Worm (Caenorhabditis elegans) whole organism, young adult: Measurements from ENCODE around the gene mtm-5.

Source experiments
- B0019.2 ChIP-seq: fragments of 200-800 bp; sonication (Bioruptor generic); conservative IDR thresholded peaks from 2 replicates; pipeline ENCODE4 v1.3.6; 2022; ENCODE audit warnings: missing genetic modification reagents, missing genetic modification characterization, missing compliant biosample characterization
- B0035.1 ChIP-seq: sonication (generic microtip); optimal IDR thresholded peaks from 2 replicates; lab custom pipeline; 2016; ENCODE audit warnings: missing genetic modification characterization, mild to moderate bottlenecking, missing compliant biosample characterization, missing genotype, missing genetic modification reagents
- B0261.1 ChIP-seq: sonication (generic microtip); optimal IDR thresholded peaks from 2 replicates; lab custom pipeline; 2016; ENCODE audit warnings: mild to moderate bottlenecking, missing genetic modification characterization, moderate library complexity, missing compliant biosample characterization
- C06A6.2 ChIP-seq: fragments of 200-800 bp; sonication (Bioruptor generic); conservative IDR thresholded peaks from 2 replicates; pipeline ENCODE4 v1.3.6; 2022; ENCODE audit warnings: missing genetic modification characterization, missing compliant biosample characterization
- F22D6.2 ChIP-seq: sonication (generic microtip); optimal IDR thresholded peaks from 2 replicates; lab custom pipeline; 2016; ENCODE audit warnings: mild to moderate bottlenecking, missing genetic modification characterization, missing compliant biosample characterization
- F33H1.4 ChIP-seq: fragments of 200-800 bp; sonication (Bioruptor generic); IDR thresholded peaks from 2 replicates; pipeline ENCODE4 v1.3.6; 2022; ENCODE audit warnings: missing genetic modification reagents, missing genetic modification characterization, missing compliant biosample characterization
- F39B2.1 ChIP-seq: fragments of 200-800 bp; sonication (Bioruptor generic); IDR thresholded peaks from 2 replicates; pipeline ENCODE4 v1.3.6; 2022; ENCODE audit warnings: missing genetic modification reagents, missing genetic modification characterization, missing compliant biosample characterization
- F52B5.7 ChIP-seq: sonication (generic microtip); optimal IDR thresholded peaks from 2 replicates; lab custom pipeline; 2016; ENCODE audit warnings: mild to moderate bottlenecking, missing genetic modification characterization, missing compliant biosample characterization
- F55B11.4 ChIP-seq: sonication (generic microtip); optimal IDR thresholded peaks from 2 replicates; lab custom pipeline; 2016; ENCODE audit warnings: missing compliant biosample characterization, missing genetic modification characterization, borderline replicate concordance; ENCODE audit not compliant: insufficient read depth
- K11D2.4 ChIP-seq: fragments of 200-800 bp; sonication (Bioruptor generic); IDR thresholded peaks from 2 replicates; pipeline ENCODE4 v1.3.6; 2022; ENCODE audit warnings: missing genetic modification reagents, missing genetic modification characterization, missing compliant biosample characterization
- T26A5.8 ChIP-seq: sonication (generic microtip); optimal IDR thresholded peaks from 2 replicates; lab custom pipeline; 2016; ENCODE audit warnings: missing genetic modification characterization, missing compliant biosample characterization
- Y53G8AR.9 ChIP-seq: fragments of 200-800 bp; sonication (Bioruptor generic); conservative IDR thresholded peaks from 2 replicates; pipeline ENCODE4 v1.3.6; 2022; ENCODE audit warnings: missing genetic modification reagents, missing genetic modification characterization, missing compliant biosample characterization
- aptf-2 ChIP-seq: fragments of 200-800 bp; sonication (Bioruptor generic); conservative IDR thresholded peaks from 2 replicates; pipeline ENCODE4 v1.3.6; 2022; ENCODE audit warnings: missing genetic modification reagents, missing genetic modification characterization, missing compliant biosample characterization
- atf-7 ChIP-seq: sonication (generic microtip); optimal IDR thresholded peaks from 2 replicates; lab custom pipeline; 2017; ENCODE audit warnings: mild to moderate bottlenecking, missing genetic modification characterization, missing compliant biosample characterization
- attf-5 ChIP-seq: fragments of 200-800 bp; sonication (Bioruptor generic); optimal IDR thresholded peaks from 2 replicates; lab custom pipeline; 2018; ENCODE audit warnings: mild to moderate bottlenecking, missing genetic modification characterization, missing compliant biosample characterization
- cebp-1 ChIP-seq, 2 experiments: fragments of 200-800 bp in 1 of 2; sonication (Bioruptor generic) in 1 of 2; sonication (generic microtip) in 1 of 2; IDR thresholded peaks in 1 of 2; optimal IDR thresholded peaks in 1 of 2; 2 replicates each; pipeline versions ENCODE4 v1.3.6 to Lab custom; 2017 to 2022; ENCODE audit warnings: missing compliant biosample characterization in 2 of 2, missing genetic modification characterization in 2 of 2, mild to moderate bottlenecking in 1 of 2, missing genetic modification reagents in 1 of 2, moderate library complexity in 1 of 2
- ceh-100 ChIP-seq: fragments of 200-800 bp; sonication (Bioruptor generic); IDR thresholded peaks from 2 replicates; pipeline ENCODE4 v1.3.6; 2022; ENCODE audit warnings: missing genetic modification reagents, missing genetic modification characterization, missing compliant biosample characterization
- ceh-40 ChIP-seq: fragments of 200-800 bp; sonication (Bioruptor generic); IDR thresholded peaks from 2 replicates; pipeline ENCODE4 v1.3.6; 2022; ENCODE audit warnings: missing genetic modification characterization, missing compliant biosample characterization
- ceh-79 ChIP-seq: sonication (generic microtip); optimal IDR thresholded peaks from 2 replicates; lab custom pipeline; 2017; ENCODE audit warnings: mild to moderate bottlenecking, missing genetic modification characterization, missing compliant biosample characterization
- die-1 ChIP-seq: sonication (generic microtip); optimal IDR thresholded peaks from 2 replicates; lab custom pipeline; 2016; ENCODE audit warnings: missing genotype, mild to moderate bottlenecking, missing genetic modification characterization, missing compliant biosample characterization
- dox-1 ChIP-seq: fragments of 200-800 bp; sonication (Bioruptor generic); IDR thresholded peaks from 2 replicates; pipeline ENCODE4 v1.3.6; 2022; ENCODE audit warnings: missing genetic modification reagents, missing genetic modification characterization, missing compliant biosample characterization
- ekl-4 ChIP-seq: fragments of 200-800 bp; sonication (Bioruptor generic); IDR thresholded peaks from 2 replicates; pipeline ENCODE4 v1.3.6; 2022; ENCODE audit warnings: missing genetic modification reagents, missing genetic modification characterization, missing compliant biosample characterization
- ets-4 ChIP-seq: fragments of 200-800 bp; sonication (Bioruptor generic); optimal IDR thresholded peaks from 2 replicates; lab custom pipeline; 2018; ENCODE audit warnings: mild to moderate bottlenecking, missing genetic modification characterization, missing compliant biosample characterization
- fkh-3 ChIP-seq: sonication (generic microtip); optimal IDR thresholded peaks from 2 replicates; lab custom pipeline; 2016; ENCODE audit warnings: mild to moderate bottlenecking, missing genetic modification characterization, missing compliant biosample characterization
- gei-17 ChIP-seq: fragments of 200-800 bp; sonication (Bioruptor generic); optimal IDR thresholded peaks from 2 replicates; lab custom pipeline; 2018; ENCODE audit warnings: mild to moderate bottlenecking, missing genetic modification characterization, missing compliant biosample characterization
- hmg-1.2 ChIP-seq: fragments of 200-800 bp; sonication (Bioruptor generic); IDR thresholded peaks from 2 replicates; pipeline ENCODE4 v1.3.6; 2022; ENCODE audit warnings: missing genetic modification reagents, missing genetic modification characterization, missing compliant biosample characterization
- hmg-20 ChIP-seq: fragments of 200-800 bp; sonication (Bioruptor generic); IDR thresholded peaks from 2 replicates; pipeline ENCODE4 v1.3.6; 2022; ENCODE audit warnings: missing genetic modification reagents, missing genetic modification characterization, missing compliant biosample characterization
- hrde-1 ChIP-seq: sonication (generic microtip); optimal IDR thresholded peaks from 2 replicates; lab custom pipeline; 2016; ENCODE audit warnings: missing genetic modification characterization, mild to moderate bottlenecking, missing compliant biosample characterization, moderate library complexity, missing genotype, missing genetic modification reagents, borderline replicate concordance
- lag-1 ChIP-seq: fragments of 200-800 bp; sonication (Bioruptor generic); IDR thresholded peaks from 2 replicates; pipeline ENCODE4 v1.3.6; 2022; ENCODE audit warnings: missing genetic modification reagents, missing genetic modification characterization, missing compliant biosample characterization
- lin-26 ChIP-seq: fragments of 200-800 bp; sonication (Bioruptor generic); IDR thresholded peaks from 2 replicates; pipeline ENCODE4 v1.3.6; 2022; ENCODE audit warnings: missing genetic modification reagents, missing genetic modification characterization, missing compliant biosample characterization
- lin-35 ChIP-seq, 3 experiments: fragments of 150-350 bp in 2 of 3; sonication (generic microtip) in 1 of 3; optimal IDR thresholded peaks; 2 replicates each; lab custom pipeline; 2014 to 2018; ENCODE audit warnings: missing biosample characterization in 3 of 3, missing genetic modification characterization in 3 of 3, missing genetic modification reagents in 3 of 3
- lsl-1 ChIP-seq: fragments of 200-800 bp; sonication (Bioruptor generic); optimal IDR thresholded peaks from 2 replicates; lab custom pipeline; 2018; ENCODE audit warnings: mild to moderate bottlenecking, missing genetic modification characterization, moderate library complexity, missing compliant biosample characterization
- madf-3 ChIP-seq: fragments of 200-800 bp; sonication (Bioruptor generic); IDR thresholded peaks from 2 replicates; pipeline ENCODE4 v1.3.6; 2022; ENCODE audit warnings: missing genetic modification reagents, missing genetic modification characterization, missing compliant biosample characterization
- madf-6 ChIP-seq: fragments of 200-800 bp; sonication (Bioruptor generic); IDR thresholded peaks from 2 replicates; pipeline ENCODE4 v1.3.6; 2022; ENCODE audit warnings: missing genetic modification reagents, missing genetic modification characterization, missing compliant biosample characterization
- mxl-1 ChIP-seq: sonication (generic microtip); optimal IDR thresholded peaks from 2 replicates; lab custom pipeline; 2016; ENCODE audit warnings: missing genetic modification characterization, missing compliant biosample characterization
- nhr-179 ChIP-seq: sonication (generic microtip); optimal IDR thresholded peaks from 2 replicates; lab custom pipeline; 2016; ENCODE audit warnings: mild to moderate bottlenecking, missing genetic modification characterization, missing compliant biosample characterization
- pha-4 ChIP-seq: fragments of 150-350 bp; sonication (generic microtip); optimal IDR thresholded peaks from 2 replicates; lab custom pipeline; 2014; ENCODE audit warnings: missing biosample characterization, missing genetic modification reagents, missing genetic modification characterization
- rcor-1 ChIP-seq: fragments of 200-800 bp; sonication (Bioruptor generic); IDR thresholded peaks from 2 replicates; pipeline ENCODE4 v1.3.6; 2022; ENCODE audit warnings: missing genetic modification reagents, missing genetic modification characterization, missing compliant biosample characterization
- rpc-1 ChIP-seq, 2 experiments: fragments of 150-350 bp in 1 of 2; sonication (generic microtip) in 1 of 2; optimal IDR thresholded peaks; 2 replicates each; lab custom pipeline; 2014 to 2018; ENCODE audit warnings: missing biosample characterization in 1 of 2, missing genetic modification characterization in 1 of 2, missing genetic modification reagents in 1 of 2, missing genotype in 1 of 2
- snpc-1.3 ChIP-seq: sonication (generic microtip); optimal IDR thresholded peaks from 2 replicates; lab custom pipeline; 2017; ENCODE audit warnings: missing genetic modification characterization, mild to moderate bottlenecking, missing compliant biosample characterization, antibody characterized with exemption, moderate library complexity, missing genotype, missing genetic modification reagents; ENCODE audit not compliant: insufficient read depth
- snpc-3.4 ChIP-seq: sonication (generic microtip); optimal IDR thresholded peaks from 2 replicates; lab custom pipeline; 2017; ENCODE audit warnings: missing genetic modification characterization, mild to moderate bottlenecking, missing compliant biosample characterization, antibody characterized with exemption, moderate library complexity, missing genotype, missing genetic modification reagents
- snpc-4 ChIP-seq, 5 experiments: fragments of 150-350 bp in 1 of 5; sonication (generic microtip) in 4 of 5; optimal IDR thresholded peaks; 2 replicates each; lab custom pipeline; 2014 to 2018; ENCODE audit warnings: missing genetic modification characterization in 5 of 5, missing biosample characterization in 3 of 5, antibody characterized with exemption in 2 of 5, mild to moderate bottlenecking in 2 of 5, missing compliant biosample characterization in 2 of 5, missing genotype in 2 of 5, moderate library complexity in 2 of 5, missing genetic modification reagents in 1 of 5
- tbp1 ChIP-seq: fragments of 200-800 bp; sonication (Bioruptor generic); optimal IDR thresholded peaks from 2 replicates; lab custom pipeline; 2018; ENCODE audit warnings: mild to moderate bottlenecking, missing genetic modification characterization, missing compliant biosample characterization
- unc-62 ChIP-seq: fragments of 150-350 bp; optimal IDR thresholded peaks from 2 replicates; lab custom pipeline; 2014; ENCODE audit warnings: missing biosample characterization, missing genetic modification reagents, missing genetic modification characterization
- zfh-2 ChIP-seq: fragments of 200-800 bp; sonication (Bioruptor generic); conservative IDR thresholded peaks from 2 replicates; pipeline ENCODE4 v1.3.6; 2022; ENCODE audit warnings: missing genetic modification reagents, missing genetic modification characterization, missing compliant biosample characterization
- zim-3 ChIP-seq: sonication (generic microtip); optimal IDR thresholded peaks from 2 replicates; lab custom pipeline; 2017; ENCODE audit warnings: mild to moderate bottlenecking, missing genetic modification characterization, moderate library complexity, missing compliant biosample characterization
- ztf-26 ChIP-seq: sonication (generic microtip); optimal IDR thresholded peaks from 2 replicates; lab custom pipeline; 2017; ENCODE audit warnings: missing genetic modification characterization, missing compliant biosample characterization

The mtm-5 gene

ce11 chrX:5244041-5244440 is 833 bp upstream of the mtm-5 start, which contains the start of gene Y34B4A.7 (continued):
- TF ChIP-seq ztf-26 = peak; percentile 9
- TF ChIP-seq tbp1 = no peak
- TF ChIP-seq pha-4 (tag; lab: Kevin White, UChicago) = no peak
- no peak for TF ChIP-seq lin-26 (GFP tag; lab: Robert Waterston, UW)
- no peak for TF ChIP-seq madf-6
- TF ChIP-seq ceh-40 (GFP tag; lab: Robert Waterston, UW) = no peak
- TF ChIP-seq ceh-79 (tag; lab: Kevin White, UChicago) = no peak
- TF ChIP-seq B0261.1 (tag; lab: Kevin White, UChicago) = no peak
- TF ChIP-seq F39B2.1 (GFP tag; lab: Robert Waterston, UW) = no peak
- TF ChIP-seq snpc-3.4 (tag; lab: Kevin White, UChicago) = no peak
- TF ChIP-seq zfh-2 (GFP tag; lab: Robert Waterston, UW) = peak; percentile 71
- TF ChIP-seq C06A6.2 = no peak
- TF ChIP-seq dox-1 (GFP tag; lab: Robert Waterston, UW) = peak; percentile 66
- no peak for TF ChIP-seq hrde-1 (tag; lab: Kevin White, UChicago)
- no peak for TF ChIP-seq snpc-4 (GFP tag; optimal IDR thresholded peaks at IDR 0.05; lab: Kevin White, UChicago)
- peak in 1 of 4 experiments; percentile 48 for TF ChIP-seq snpc-4 (tag; optimal IDR thresholded peaks at IDR 0.05; lab: Kevin White, UChicago)
- no peak for TF ChIP-seq ets-4 (GFP tag; lab: Kevin White, UChicago)
- TF ChIP-seq hmg-20 (GFP tag; lab: Robert Waterston, UW) = no peak
- no peak for TF ChIP-seq ceh-100 (GFP tag; lab: Robert Waterston, UW)
- no peak for TF ChIP-seq ekl-4
- no peak for TF ChIP-seq Y53G8AR.9
- TF ChIP-seq zim-3 (tag; lab: Kevin White, UChicago) = no peak
- TF ChIP-seq F55B11.4 (tag; lab: Kevin White, UChicago) = no peak
- no peak for TF ChIP-seq nhr-179 (tag; lab: Kevin White, UChicago)
- TF ChIP-seq B0019.2 (GFP tag; lab: Robert Waterston, UW) = no peak
- TF ChIP-seq lag-1 (GFP tag; lab: Robert Waterston, UW) = no peak
- TF ChIP-seq aptf-2 (GFP tag; lab: Robert Waterston, UW) = no peak
- no peak for TF ChIP-seq die-1 (tag; lab: Kevin White, UChicago)
- no peak for TF ChIP-seq F33H1.4
- TF ChIP-seq rpc-1 (optimal IDR thresholded peaks at IDR 0.05; lab: Kevin White, UChicago) = no peak
- TF ChIP-seq rpc-1 (tag; optimal IDR thresholded peaks at IDR 0.05; lab: Kevin White, UChicago) = no peak
- no peak for TF ChIP-seq mxl-1
- TF ChIP-seq hmg-1.2 (GFP tag; lab: Robert Waterston, UW) = no peak
- peak; percentile 51 for TF ChIP-seq attf-5 (GFP tag; lab: Kevin White, UChicago)

ce11 chrX:5238246-5238645 is 5.0 kb downstream of the mtm-5 start:
- TF ChIP-seq lin-35 (GFP tag; optimal IDR thresholded peaks at IDR 0.05; lab: Kevin White, UChicago) (no peak), B0035.1 (no peak), gei-17 (GFP tag; lab: Kevin White, UChicago) (no peak), fkh-3 (tag; lab: Kevin White, UChicago) (no peak), zim-3 (tag; lab: Kevin White, UChicago) (no peak), T26A5.8 (tag; lab: Kevin White, UChicago) (no peak), F52B5.7 (tag; lab: Kevin White, UChicago) (no peak), lsl-1 (GFP tag; lab: Kevin White, UChicago) (no peak), unc-62 (no peak), K11D2.4 (GFP tag; lab: Robert Waterston, UW) (no peak), snpc-1.3 (tag; lab: Kevin White, UChicago) (no peak), atf-7 (tag; lab: Kevin White, UChicago) (no peak), madf-3 (GFP tag; lab: Robert Waterston, UW) (no peak), ztf-26 (no peak), rcor-1 (GFP tag; lab: Robert Waterston, UW) (no peak), cebp-1 (GFP tag; IDR thresholded peaks at IDR 0.05; lab: Robert Waterston, UW) (no peak), cebp-1 (tag; optimal IDR thresholded peaks at IDR 0.05; lab: Kevin White, UChicago) (no peak), F22D6.2 (no peak)
